Fruit fly (Drosophila melanogaster) Kc167 (cell line): Measurements from ENCODE around the gene tctn.

Experiments
- Myc ChIP-seq: fragments of >200 bp; optimal IDR thresholded peaks from 2 replicates; lab custom pipeline; 2017; ENCODE audit warnings: missing external identifiers
- Sin3A ChIP-seq: fragments of >200 bp; optimal IDR thresholded peaks from 2 replicates; lab custom pipeline; 2018; ENCODE audit warnings: missing external identifiers
- h ChIP-seq: fragments of >200 bp; optimal IDR thresholded peaks from 3 replicates; lab custom pipeline; 2018; ENCODE audit warnings: missing external identifiers
- insv ChIP-seq: fragments of >200 bp; optimal IDR thresholded peaks from 3 replicates; lab custom pipeline; 2018; ENCODE audit warnings: missing external identifiers
- psq ChIP-seq: fragments of >200 bp; optimal IDR thresholded peaks from 2 replicates; lab custom pipeline; 2017; ENCODE audit warnings: missing external identifiers

dm6 chr2L:6109313-6109847 lies 21.1 kb downstream of the tctn start:
- TF ChIP-seq h (lab: Kevin White, UChicago) (no peak), psq (lab: Kevin White, UChicago) (no peak), insv (lab: Kevin White, UChicago) (no peak), Myc (lab: Kevin White, UChicago) (no peak), Sin3A (no peak)
